Fruit fly (Drosophila melanogaster) whole organism, embryonic: ENCODE data around the gene sosie.
A peak's percentile ranks its signal among the peaks of the same experiment; 100 is the strongest.

ENCODE experiments used
- Blimp-1 ChIP-seq: fragments of 200-800 bp; sonication (Bioruptor generic); optimal IDR thresholded peaks from 3 replicates; lab custom pipeline; 2018; ENCODE audit warnings: missing biosample characterization, missing genetic modification characterization, mild to moderate bottlenecking, moderate library complexity, missing genetic modification reagents
- CG10321 ChIP-seq: fragments of 200-800 bp; sonication (Bioruptor generic); IDR thresholded peaks from 2 replicates; pipeline ENCODE4 v1.3.6; 2022; ENCODE audit warnings: missing biosample characterization, missing genetic modification characterization
- CG10543 ChIP-seq: fragments of 200-800 bp; sonication (Bioruptor generic); optimal IDR thresholded peaks from 3 replicates; lab custom pipeline; 2017; ENCODE audit warnings: missing biosample characterization, mild to moderate bottlenecking, missing genetic modification characterization, moderate library complexity
- CG10565 ChIP-seq: fragments of 200-800 bp; sonication (Bioruptor generic); optimal IDR thresholded peaks from 3 replicates; lab custom pipeline; 2016; ENCODE audit warnings: missing biosample characterization, mild to moderate bottlenecking, missing genetic modification characterization
- CG10979 ChIP-seq: fragments of 200-800 bp; sonication (Bioruptor generic); optimal IDR thresholded peaks from 2 replicates; lab custom pipeline; 2018; ENCODE audit warnings: missing biosample characterization, mild to moderate bottlenecking, missing genetic modification characterization, moderate library complexity
- CG13287 ChIP-seq: fragments of 200-800 bp; sonication (Bioruptor generic); IDR thresholded peaks from 2 replicates; pipeline ENCODE4 v1.3.6; 2022; ENCODE audit warnings: missing biosample characterization, missing genetic modification characterization; ENCODE audit not compliant: partially characterized antibody
- CG14441 ChIP-seq: fragments of 200-800 bp; sonication (Bioruptor generic); IDR thresholded peaks from 2 replicates; pipeline ENCODE4 v1.3.6; 2022; ENCODE audit warnings: missing biosample characterization, missing genetic modification characterization
- CG1647 ChIP-seq: fragments of 200-800 bp; sonication (Bioruptor generic); optimal IDR thresholded peaks from 3 replicates; lab custom pipeline; 2016; ENCODE audit warnings: missing biosample characterization, missing genetic modification characterization
- CG16863 ChIP-seq: fragments of 200-800 bp; sonication (Bioruptor generic); optimal IDR thresholded peaks from 3 replicates; lab custom pipeline; 2016; ENCODE audit warnings: missing biosample characterization, missing genetic modification characterization
- CG17328 ChIP-seq: fragments of 200-800 bp; sonication (Bioruptor generic); IDR thresholded peaks from 2 replicates; pipeline ENCODE4 v1.3.6; 2022; ENCODE audit warnings: missing biosample characterization, missing genetic modification characterization
- CG17802 ChIP-seq: fragments of 200-800 bp; sonication (Bioruptor generic); optimal IDR thresholded peaks from 2 replicates; lab custom pipeline; 2018; ENCODE audit warnings: missing biosample characterization, mild to moderate bottlenecking, missing genetic modification characterization, moderate library complexity
- CG17829 ChIP-seq: fragments of 200-800 bp; optimal IDR thresholded peaks from 2 replicates; lab custom pipeline; 2019; ENCODE audit warnings: missing biosample characterization, mild to moderate bottlenecking, missing genetic modification characterization, moderate library complexity
- CG17912 ChIP-seq: fragments of 200-800 bp; sonication (Bioruptor generic); optimal IDR thresholded peaks from 2 replicates; lab custom pipeline; 2018; ENCODE audit warnings: missing biosample characterization, mild to moderate bottlenecking, missing genetic modification characterization
- CG18599 ChIP-seq: fragments of 200-800 bp; sonication (Bioruptor generic); optimal IDR thresholded peaks from 3 replicates; lab custom pipeline; 2017; ENCODE audit warnings: missing biosample characterization, missing genetic modification characterization, mild to moderate bottlenecking, moderate library complexity, missing genetic modification reagents
- CG2129 ChIP-seq: fragments of 200-800 bp; sonication (Bioruptor generic); IDR thresholded peaks from 2 replicates; pipeline ENCODE4 v1.3.6; 2022; ENCODE audit warnings: missing biosample characterization, missing genetic modification characterization; ENCODE audit not compliant: partially characterized antibody
- CG4617 ChIP-seq: fragments of 200-800 bp; sonication (Bioruptor generic); optimal IDR thresholded peaks from 3 replicates; lab custom pipeline; 2016; ENCODE audit warnings: missing biosample characterization, missing genetic modification characterization, borderline replicate concordance
- CG4707 ChIP-seq: fragments of 200-800 bp; sonication (Bioruptor generic); optimal IDR thresholded peaks from 2 replicates; lab custom pipeline; 2018; ENCODE audit warnings: missing biosample characterization, mild to moderate bottlenecking, missing genetic modification characterization, moderate library complexity
- CG4854 ChIP-seq: fragments of 200-800 bp; sonication (Bioruptor generic); optimal IDR thresholded peaks from 2 replicates; lab custom pipeline; 2016; ENCODE audit warnings: missing biosample characterization, missing genetic modification characterization, inconsistent platforms
- CG6254 ChIP-seq: fragments of 200-800 bp; sonication (Bioruptor generic); optimal IDR thresholded peaks from 3 replicates; lab custom pipeline; 2017; ENCODE audit warnings: mild to moderate bottlenecking, missing biosample characterization, missing genetic modification reagents, missing genetic modification characterization
- CG6683 ChIP-seq: fragments of 200-800 bp; sonication (Bioruptor generic); optimal IDR thresholded peaks from 2 replicates; lab custom pipeline; 2017; ENCODE audit warnings: missing biosample characterization, mild to moderate bottlenecking, missing genetic modification characterization, missing genetic modification reagents
- Dfd ChIP-seq, 2 experiments: fragments of >200 bp; optimal IDR thresholded peaks; 2 replicates each; lab custom pipeline; 2017; ENCODE audit warnings: missing biosample characterization in 2 of 2, missing genetic modification characterization in 2 of 2
- Dp ChIP-seq: fragments of 200-800 bp; sonication (Bioruptor generic); optimal IDR thresholded peaks from 2 replicates; lab custom pipeline; 2018; ENCODE audit warnings: missing biosample characterization, mild to moderate bottlenecking, missing genetic modification characterization, moderate library complexity
- Ets97D ChIP-seq: fragments of 200-800 bp; sonication (Bioruptor generic); optimal IDR thresholded peaks from 3 replicates; lab custom pipeline; 2016; ENCODE audit warnings: missing biosample characterization, missing genetic modification characterization
- Fer2 ChIP-seq: fragments of 200-800 bp; sonication (Bioruptor generic); optimal IDR thresholded peaks from 2 replicates; lab custom pipeline; 2018; ENCODE audit warnings: missing biosample characterization, mild to moderate bottlenecking, missing genetic modification characterization, moderate library complexity
- Gsc ChIP-seq: fragments of 200-800 bp; sonication (Bioruptor generic); IDR thresholded peaks from 2 replicates; pipeline ENCODE4 v1.3.6; 2022; ENCODE audit warnings: missing biosample characterization, missing genetic modification characterization
- Hr3 ChIP-seq: fragments of 200-800 bp; sonication (Bioruptor generic); optimal IDR thresholded peaks from 3 replicates; lab custom pipeline; 2016; ENCODE audit warnings: missing biosample characterization, missing genetic modification characterization
- Nf-YA ChIP-seq: fragments of 200-800 bp; sonication (Bioruptor generic); IDR thresholded peaks from 2 replicates; pipeline ENCODE4 v1.3.6; 2022; ENCODE audit warnings: missing biosample characterization, missing genetic modification characterization
- Opbp ChIP-seq: fragments of 200-800 bp; sonication (Bioruptor generic); IDR thresholded peaks from 3 replicates; pipeline ENCODE4 v1.3.6; 2022; ENCODE audit warnings: missing biosample characterization, missing genetic modification characterization; ENCODE audit not compliant: partially characterized antibody
- Pdp1 ChIP-seq, 2 experiments: fragments of 200-800 bp; sonication (Bioruptor generic); optimal IDR thresholded peaks; 3 replicates each; lab custom pipeline; 2016; ENCODE audit warnings: missing biosample characterization in 2 of 2, missing genetic modification characterization in 2 of 2, mild to moderate bottlenecking in 1 of 2, moderate library complexity in 1 of 2
- Ravus ChIP-seq: fragments of 200-800 bp; sonication (Bioruptor generic); IDR thresholded peaks from 2 replicates; pipeline ENCODE4 v1.3.6; 2022; ENCODE audit warnings: missing biosample characterization, missing genetic modification characterization
- Sry-δ ChIP-seq: fragments of 200-800 bp; sonication (Bioruptor generic); optimal IDR thresholded peaks from 2 replicates; lab custom pipeline; 2016; ENCODE audit warnings: missing biosample characterization, missing genetic modification characterization
- YL-1 ChIP-seq: fragments of 200-800 bp; sonication (Bioruptor generic); optimal IDR thresholded peaks from 3 replicates; lab custom pipeline; 2017; ENCODE audit warnings: missing biosample characterization, mild to moderate bottlenecking, missing genetic modification characterization
- amos ChIP-seq: fragments of 200-800 bp; sonication (Bioruptor generic); IDR thresholded peaks from 2 replicates; pipeline ENCODE4 v1.3.6; 2022; ENCODE audit warnings: missing biosample characterization, missing genetic modification characterization; ENCODE audit not compliant: partially characterized antibody
- bowl ChIP-seq: fragments of 200-800 bp; sonication (Bioruptor generic); IDR thresholded peaks from 2 replicates; pipeline ENCODE4 v1.3.6; 2022; ENCODE audit warnings: missing biosample characterization, missing genetic modification characterization
- chinmo ChIP-seq: fragments of 200-800 bp; sonication (Bioruptor generic); IDR thresholded peaks from 4 replicates; pipeline ENCODE4 v1.3.6; 2022; ENCODE audit warnings: missing biosample characterization, missing genetic modification characterization; ENCODE audit not compliant: partially characterized antibody
- danr ChIP-seq: fragments of 200-800 bp; sonication (Bioruptor generic); IDR thresholded peaks from 2 replicates; pipeline ENCODE4 v1.3.6; 2022; ENCODE audit warnings: missing biosample characterization, missing genetic modification characterization
- dm ChIP-seq: fragments of 200-800 bp; sonication (Bioruptor generic); optimal IDR thresholded peaks from 3 replicates; lab custom pipeline; 2016; ENCODE audit warnings: missing biosample characterization, missing genetic modification characterization
- emc ChIP-seq: fragments of 200-800 bp; sonication (Bioruptor generic); optimal IDR thresholded peaks from 2 replicates; lab custom pipeline; 2016; ENCODE audit warnings: missing biosample characterization, missing genetic modification characterization
- en ChIP-seq: fragments of 200-800 bp; sonication (Bioruptor generic); optimal IDR thresholded peaks from 2 replicates; lab custom pipeline; 2016; ENCODE audit warnings: missing biosample characterization, missing genetic modification characterization
- exex ChIP-seq: fragments of 200-800 bp; sonication (Bioruptor generic); optimal IDR thresholded peaks from 4 replicates; lab custom pipeline; 2018; ENCODE audit warnings: missing biosample characterization, mild to moderate bottlenecking, missing genetic modification characterization, moderate library complexity
- gcm ChIP-seq: fragments of 200-800 bp; sonication (Bioruptor generic); optimal IDR thresholded peaks from 2 replicates; lab custom pipeline; 2019; ENCODE audit warnings: missing biosample characterization, mild to moderate bottlenecking, missing genetic modification characterization, moderate library complexity
- gsb-n ChIP-seq: fragments of 200-800 bp; sonication (Bioruptor generic); optimal IDR thresholded peaks from 3 replicates; lab custom pipeline; 2018; ENCODE audit warnings: missing biosample characterization, mild to moderate bottlenecking, missing genetic modification characterization
- nau ChIP-seq: fragments of 200-800 bp; sonication (Bioruptor generic); optimal IDR thresholded peaks from 3 replicates; lab custom pipeline; 2017; ENCODE audit warnings: missing biosample characterization, mild to moderate bottlenecking, missing genetic modification characterization, missing genetic modification reagents
- rib ChIP-seq: fragments of 200-800 bp; sonication (Bioruptor generic); IDR thresholded peaks from 2 replicates; pipeline ENCODE4 v1.3.6; 2022; ENCODE audit warnings: missing biosample characterization, missing genetic modification characterization
- sens ChIP-seq: fragments of 200-800 bp; sonication (Bioruptor generic); peaks from one replicate; lab custom pipeline; 2016; ENCODE audit warnings: missing biosample characterization, missing genetic modification characterization
- sens-2 ChIP-seq: fragments of 200-800 bp; sonication (Bioruptor generic); IDR thresholded peaks from 2 replicates; pipeline ENCODE4 v1.3.6; 2022; ENCODE audit warnings: missing biosample characterization, missing genetic modification characterization
- sob ChIP-seq: fragments of 200-800 bp; sonication (Bioruptor generic); IDR thresholded peaks from 2 replicates; pipeline ENCODE4 v1.3.6; 2022; ENCODE audit warnings: missing biosample characterization, missing genetic modification characterization
- sr ChIP-seq: fragments of 200-800 bp; sonication (Bioruptor generic); IDR thresholded peaks from 3 replicates; pipeline ENCODE4 v1.3.6; 2022; ENCODE audit warnings: missing biosample characterization, missing genetic modification characterization

sosie gene

DNA sequence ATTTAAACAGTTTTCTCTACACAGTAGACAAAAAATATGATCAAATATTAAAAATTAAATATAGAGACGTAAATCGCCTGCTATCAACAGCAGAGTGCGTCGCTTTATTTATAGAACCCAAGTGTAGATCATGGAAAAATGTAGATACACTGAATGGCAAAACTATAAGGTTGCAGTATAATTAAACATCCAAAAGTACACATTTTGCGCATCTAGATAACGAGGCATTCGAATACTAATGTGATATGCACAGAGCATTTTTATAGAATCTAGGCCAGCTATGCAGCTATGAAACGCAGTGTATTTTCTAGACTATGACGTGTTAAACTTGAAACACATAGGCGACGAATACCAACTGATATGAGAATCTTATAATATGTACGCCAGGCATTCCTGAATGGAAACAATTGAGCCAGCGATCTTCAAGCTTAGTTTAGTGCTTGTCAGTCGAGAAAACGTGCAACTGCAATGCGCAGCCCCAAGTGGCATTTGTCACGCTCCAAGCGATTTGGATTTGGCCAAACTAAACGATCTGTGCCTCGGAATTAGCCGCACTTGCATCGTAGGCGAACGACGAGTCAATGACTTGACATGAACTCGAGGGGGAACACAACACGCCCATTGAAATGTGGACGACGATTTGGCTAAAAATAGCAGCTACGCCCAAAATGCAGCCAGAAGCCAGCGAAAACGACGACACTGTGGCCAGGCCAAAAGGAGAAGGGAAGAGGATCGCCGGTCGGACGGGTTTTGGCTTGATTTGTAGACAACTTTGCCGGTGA, 22.7 kb upstream of the sosie start (continued):
- peak; percentile 44 for TF ChIP-seq CG10565
- TF ChIP-seq en, result peak; percentile 63
- no peak for TF ChIP-seq amos (GFP tag; lab: Robert Waterston, UW)
- peak; percentile 76 for TF ChIP-seq Ets97D (GFP tag; lab: Kevin White, UChicago)
- TF ChIP-seq emc (GFP tag; lab: Kevin White, UChicago), result peak; percentile 83
- TF ChIP-seq Dfd (GFP tag; optimal IDR thresholded peaks at IDR 0.05; lab: Kevin White, UChicago), result no peak
- TF ChIP-seq CG6683 (GFP tag; lab: Kevin White, UChicago), result peak; percentile 70
- TF ChIP-seq Fer2, result peak; percentile 83
- peak; percentile 65; the same call in 1 of the 2 replicates for TF ChIP-seq bowl (GFP tag; lab: Robert Waterston, UW)
- TF ChIP-seq sob (GFP tag; lab: Robert Waterston, UW), result peak; percentile 95
- TF ChIP-seq CG1647 (GFP tag; lab: Kevin White, UChicago), result peak; percentile 89
- no peak for TF ChIP-seq CG6254 (GFP tag; lab: Kevin White, UChicago)
- peak; percentile 82 for TF ChIP-seq gcm
- TF ChIP-seq Dp (GFP tag; lab: Kevin White, UChicago), result peak; percentile 2
- peak; percentile 86 for TF ChIP-seq CG17328
- peak; percentile 91 for TF ChIP-seq CG14441 (GFP tag; lab: Robert Waterston, UW)
- TF ChIP-seq gsb-n, result peak; percentile 65
- TF ChIP-seq Opbp (GFP tag; lab: Robert Waterston, UW), result no peak
- peak; percentile 36 for TF ChIP-seq CG4617 (GFP tag; lab: Kevin White, UChicago)
- TF ChIP-seq CG4707 (GFP tag; lab: Kevin White, UChicago), result peak; percentile 69
- TF ChIP-seq CG13287, result no peak
- TF ChIP-seq CG10979 (tag; lab: Kevin White, UChicago), result peak; percentile 70
- TF ChIP-seq Sry-δ (GFP tag; lab: Kevin White, UChicago), result peak; percentile 48
- peak; percentile 49 for TF ChIP-seq CG17912
- no peak for TF ChIP-seq Gsc
- TF ChIP-seq nau, result peak; percentile 76
- TF ChIP-seq danr (GFP tag; lab: Robert Waterston, UW), result peak; percentile 75
- no peak for TF ChIP-seq CG2129
- TF ChIP-seq YL-1 (GFP tag; lab: Kevin White, UChicago), result peak; percentile 35
- TF ChIP-seq sens, result peak; percentile 97
- TF ChIP-seq sens-2, result peak; percentile 71; the same call in 1 of the 2 replicates
- TF ChIP-seq Blimp-1 (GFP tag; lab: Kevin White, UChicago), result peak; percentile 81
- TF ChIP-seq sr (GFP tag; lab: Robert Waterston, UW), result peak; percentile 72; the same call in 2 of the 3 replicates
- peak; percentile 69 for TF ChIP-seq CG10543
- peak; percentile 65 for TF ChIP-seq Ravus (GFP tag; lab: Robert Waterston, UW)
- peak; percentile 77 to 84 for TF ChIP-seq Pdp1 (GFP tag; optimal IDR thresholded peaks at IDR 0.05; lab: Kevin White, UChicago)
- peak; percentile 71 for TF ChIP-seq dm (GFP tag; lab: Kevin White, UChicago)
- peak; percentile 74 for TF ChIP-seq CG17829 (tag; lab: Kevin White, UChicago)
- no peak for TF ChIP-seq chinmo (GFP tag; lab: Robert Waterston, UW)
- TF ChIP-seq CG16863 (GFP tag; lab: Kevin White, UChicago), result peak; percentile 85
- peak; percentile 82 for TF ChIP-seq Nf-YA (GFP tag; lab: Robert Waterston, UW)
- TF ChIP-seq CG10321 (GFP tag; lab: Robert Waterston, UW), result peak; percentile 55; the same call in 1 of the 2 replicates
- peak; percentile 67 for TF ChIP-seq CG17802 (tag; lab: Kevin White, UChicago)
- TF ChIP-seq rib, result peak; percentile 83
- peak; percentile 62 for TF ChIP-seq exex (tag; lab: Kevin White, UChicago)
- peak; percentile 76 for TF ChIP-seq CG4854 (GFP tag; lab: Kevin White, UChicago)
- peak; percentile 87 for TF ChIP-seq Hr3
- TF ChIP-seq CG18599, result peak; percentile 93
